Fruit fly (Drosophila melanogaster) whole organism, adult: ENCODE results near the gene Cpr62Ba.
A peak's percentile ranks its signal among the peaks of the same experiment; 100 is the strongest.

ENCODE experiments used
- CG11617 ChIP-seq: fragments of 200-800 bp; sonication (Bioruptor generic); optimal IDR thresholded peaks from 2 replicates; lab custom pipeline; 2017; ENCODE audit warnings: mild to moderate bottlenecking, missing biosample characterization, missing genetic modification reagents, missing genetic modification characterization
- CG12768 ChIP-seq: fragments of 200-800 bp; sonication (Bioruptor generic); optimal IDR thresholded peaks from 2 replicates; lab custom pipeline; 2017; ENCODE audit warnings: missing biosample characterization, missing genetic modification characterization, mild to moderate bottlenecking, moderate library complexity, missing genetic modification reagents
- CG14711 ChIP-seq: fragments of 200-800 bp; sonication (Bioruptor generic); optimal IDR thresholded peaks from 2 replicates; lab custom pipeline; 2018; ENCODE audit warnings: missing biosample characterization, mild to moderate bottlenecking, missing genetic modification characterization, moderate library complexity
- CG1620 ChIP-seq: fragments of 200-800 bp; sonication (Bioruptor generic); optimal IDR thresholded peaks from 2 replicates; lab custom pipeline; 2016; ENCODE audit warnings: missing biosample characterization, missing genetic modification characterization
- CG33017 ChIP-seq: fragments of 200-800 bp; sonication (Bioruptor generic); optimal IDR thresholded peaks from 2 replicates; lab custom pipeline; 2018; ENCODE audit warnings: missing biosample characterization, mild to moderate bottlenecking, missing genetic modification characterization, moderate library complexity
- CG5204 ChIP-seq: fragments of 200-800 bp; sonication (Bioruptor generic); optimal IDR thresholded peaks from 2 replicates; lab custom pipeline; 2016; ENCODE audit warnings: missing biosample characterization, missing genetic modification characterization
- CG7045 ChIP-seq: fragments of 200-800 bp; sonication (Bioruptor generic); optimal IDR thresholded peaks from 2 replicates; lab custom pipeline; 2017; ENCODE audit warnings: missing biosample characterization, mild to moderate bottlenecking, missing genetic modification characterization
- CG7101 ChIP-seq: fragments of 200-800 bp; sonication (Bioruptor generic); optimal IDR thresholded peaks from 2 replicates; lab custom pipeline; 2018; ENCODE audit warnings: missing biosample characterization, mild to moderate bottlenecking, missing genetic modification characterization, moderate library complexity
- Clk ChIP-seq: fragments of 200-800 bp; sonication (Bioruptor generic); optimal IDR thresholded peaks from 2 replicates; lab custom pipeline; 2017; ENCODE audit warnings: missing biosample characterization, missing genetic modification characterization
- Crg-1 ChIP-seq: fragments of 200-800 bp; sonication (Bioruptor generic); optimal IDR thresholded peaks from 2 replicates; lab custom pipeline; 2016; ENCODE audit warnings: missing biosample characterization, missing genetic modification characterization
- Hr96 ChIP-seq: fragments of 200-800 bp; sonication (Bioruptor generic); optimal IDR thresholded peaks from 2 replicates; lab custom pipeline; 2016; ENCODE audit warnings: missing biosample characterization, missing genetic modification characterization
- Mnt ChIP-seq: fragments of 200-800 bp; sonication (Bioruptor generic); optimal IDR thresholded peaks from 2 replicates; lab custom pipeline; 2016; ENCODE audit warnings: missing biosample characterization, mild to moderate bottlenecking, missing genetic modification characterization
- bab1 ChIP-seq: fragments of 200-800 bp; sonication (Bioruptor generic); optimal IDR thresholded peaks from 3 replicates; lab custom pipeline; 2019; ENCODE audit warnings: missing biosample characterization, mild to moderate bottlenecking, missing genetic modification characterization, moderate library complexity
- cic ChIP-seq: fragments of 200-800 bp; sonication (Bioruptor generic); optimal IDR thresholded peaks from 2 replicates; lab custom pipeline; 2017; ENCODE audit warnings: missing biosample characterization, mild to moderate bottlenecking, missing genetic modification characterization, moderate library complexity
- cnc ChIP-seq, 2 experiments: fragments of >200 bp; optimal IDR thresholded peaks; 2 replicates each; lab custom pipeline; 2017
- kay ChIP-seq: fragments of 200-800 bp; sonication (Bioruptor generic); peaks from one replicate; lab custom pipeline; 2016; ENCODE audit warnings: missing biosample characterization, missing genetic modification characterization, borderline replicate concordance
- ovo ChIP-seq: fragments of 200-800 bp; sonication (Bioruptor generic); optimal IDR thresholded peaks from 2 replicates; lab custom pipeline; 2016; ENCODE audit warnings: missing biosample characterization, missing genetic modification characterization
- pad ChIP-seq: fragments of 200-800 bp; sonication (Bioruptor generic); optimal IDR thresholded peaks from 3 replicates; lab custom pipeline; 2017; ENCODE audit warnings: missing biosample characterization, missing genetic modification characterization, mild to moderate bottlenecking, moderate library complexity, missing genetic modification reagents
- tj ChIP-seq: fragments of 200-800 bp; sonication (Bioruptor generic); optimal IDR thresholded peaks from 3 replicates; lab custom pipeline; 2017; ENCODE audit warnings: missing biosample characterization, mild to moderate bottlenecking, missing genetic modification characterization, moderate library complexity
- toe ChIP-seq: fragments of 200-800 bp; sonication (Bioruptor generic); optimal IDR thresholded peaks from 2 replicates; lab custom pipeline; 2016; ENCODE audit warnings: missing biosample characterization, missing genetic modification characterization

The Cpr62Ba gene

dm6 chr3L:1831753-1832268 lies at the start of gene Cpr62Ba:
Gene Cpr62Ba, minus strand, starts transcription at chr3L:1831783.
- TF ChIP-seq Clk (no peak), cic (GFP tag; lab: Kevin White, UChicago) (no peak), pad (no peak)

DNA sequence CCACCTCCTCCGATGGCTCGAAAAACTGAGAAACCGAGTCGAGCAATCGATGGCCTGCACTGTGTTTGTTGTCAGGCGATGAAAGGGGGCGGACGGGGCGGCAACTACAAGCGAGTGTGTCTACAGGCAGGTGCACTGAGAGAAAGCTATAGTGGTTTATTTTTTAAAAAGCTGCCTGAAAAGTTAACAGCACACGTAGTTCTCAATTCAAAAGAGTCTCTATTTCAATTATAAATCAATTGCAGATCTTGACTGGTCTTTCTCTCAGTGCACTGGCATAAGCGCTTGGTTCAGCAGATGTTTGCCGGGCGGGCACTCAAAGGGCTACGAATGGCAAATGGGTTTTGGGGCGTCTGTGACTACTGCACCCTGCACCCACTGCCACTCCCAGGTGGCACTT lies 49.1 kb upstream of the Cpr62Ba start:
- no peak for TF ChIP-seq ovo (GFP tag; lab: Kevin White, UChicago)
- peak; percentile 36 for TF ChIP-seq CG12768
- no peak for TF ChIP-seq cic (GFP tag; lab: Kevin White, UChicago)
- no peak for TF ChIP-seq cnc (optimal IDR thresholded peaks at IDR 0.05; lab: Kevin White, UChicago)
- no peak for TF ChIP-seq pad
- no peak for TF ChIP-seq CG1620 (GFP tag; lab: Kevin White, UChicago)
- TF ChIP-seq toe (GFP tag; lab: Kevin White, UChicago), result no peak
- TF ChIP-seq Clk, result peak; percentile 21
- no peak for TF ChIP-seq CG33017 (tag; lab: Kevin White, UChicago)
- TF ChIP-seq tj, result no peak
- no peak for TF ChIP-seq bab1 (GFP tag; lab: Kevin White, UChicago)
- TF ChIP-seq CG14711 (tag; lab: Kevin White, UChicago), result no peak
- TF ChIP-seq Crg-1 (GFP tag; lab: Kevin White, UChicago), result no peak
- peak; percentile 38 for TF ChIP-seq CG7045 (GFP tag; lab: Kevin White, UChicago)

DNA sequence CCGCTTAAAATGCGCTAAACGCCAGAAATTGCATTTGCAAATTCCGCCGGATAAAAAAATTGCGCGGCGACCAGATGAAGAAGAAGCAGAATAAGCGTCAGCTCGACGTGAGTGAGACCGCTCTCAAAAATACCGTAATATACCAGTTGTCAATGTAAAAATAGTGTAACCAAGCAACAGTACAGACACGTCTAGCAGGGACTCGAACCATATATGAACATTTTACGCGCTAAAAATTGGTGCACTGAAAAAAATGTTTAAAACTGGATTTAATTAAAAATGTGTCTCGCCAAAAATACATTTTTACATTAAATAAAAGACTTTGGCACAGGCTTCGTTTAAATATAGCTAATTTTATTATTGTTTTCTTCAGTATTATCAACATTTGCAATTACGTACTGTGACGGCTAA lies 44.6 kb upstream of the Cpr62Ba start, which contains the start of gene dre4:
Gene dre4, minus strand, starts transcription at position 98 of the 411 bp plus-strand sequence.
- TF ChIP-seq CG1620 (GFP tag; lab: Kevin White, UChicago) (no peak), CG12768 (no peak), toe (GFP tag; lab: Kevin White, UChicago) (no peak), Mnt (GFP tag; lab: Kevin White, UChicago) (peak; percentile 60), Clk (no peak), CG33017 (tag; lab: Kevin White, UChicago) (no peak), Hr96 (no peak), CG7045 (GFP tag; lab: Kevin White, UChicago) (peak; percentile 56), bab1 (GFP tag; lab: Kevin White, UChicago) (peak; percentile 63), CG14711 (tag; lab: Kevin White, UChicago) (peak; percentile 44), Crg-1 (GFP tag; lab: Kevin White, UChicago) (peak; percentile 31), CG5204 (GFP tag; lab: Kevin White, UChicago) (no peak), kay (no peak), ovo (GFP tag; lab: Kevin White, UChicago) (no peak), pad (no peak), cic (GFP tag; lab: Kevin White, UChicago) (no peak), cnc (optimal IDR thresholded peaks at IDR 0.05; lab: Kevin White, UChicago) (no peak), CG7101 (tag; lab: Kevin White, UChicago) (no peak), CG11617 (GFP tag; lab: Kevin White, UChicago) (peak; percentile 50), tj (no peak)

DNA sequence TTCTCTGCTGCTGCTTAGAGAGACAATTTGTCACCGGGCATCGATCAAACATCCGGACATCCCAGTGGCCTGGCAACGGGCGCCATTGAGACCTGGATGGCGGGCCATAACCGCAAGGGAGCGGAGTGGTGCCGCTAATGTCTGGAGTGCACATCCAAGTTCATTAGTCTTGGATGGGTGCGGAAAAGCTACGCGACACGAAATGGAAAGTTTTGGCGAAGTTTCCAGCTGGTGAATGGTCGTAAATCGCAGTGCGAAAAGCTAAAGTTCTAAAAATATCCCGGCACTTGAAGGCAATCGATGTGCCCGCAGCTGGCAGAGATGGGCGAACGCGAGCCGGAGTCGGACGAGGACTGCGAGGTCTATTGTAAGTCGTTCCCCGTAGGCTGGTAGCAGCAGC lies 38.1 kb upstream of the Cpr62Ba start, which contains the start of gene CG13924:
Gene CG13924, plus strand, starts transcription at position 301 of the 400 bp plus-strand sequence.
- TF ChIP-seq CG14711 (tag; lab: Kevin White, UChicago) (no peak), Hr96 (no peak)

DNA sequence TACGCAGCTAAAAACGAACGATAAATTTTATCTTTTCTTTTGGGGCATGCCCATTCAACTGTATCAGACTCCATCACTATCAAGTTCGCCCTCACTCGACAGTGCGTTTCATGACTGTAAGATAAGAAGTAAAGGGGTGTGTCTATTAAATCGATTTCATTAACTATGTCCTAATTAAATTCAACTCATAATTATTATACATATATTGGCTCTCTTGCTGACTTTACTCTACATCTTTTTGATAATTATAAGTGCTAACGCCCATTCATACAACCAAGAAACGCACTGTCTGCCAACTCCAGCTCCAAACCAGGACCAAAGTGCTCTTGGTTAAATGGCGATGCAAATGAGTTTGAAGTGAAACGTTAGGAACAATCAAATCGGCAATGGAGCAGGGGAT lies 37.3 kb upstream of the Cpr62Ba start:
- TF ChIP-seq bab1 (GFP tag; lab: Kevin White, UChicago) (peak; percentile 18), Crg-1 (GFP tag; lab: Kevin White, UChicago) (no peak)

DNA sequence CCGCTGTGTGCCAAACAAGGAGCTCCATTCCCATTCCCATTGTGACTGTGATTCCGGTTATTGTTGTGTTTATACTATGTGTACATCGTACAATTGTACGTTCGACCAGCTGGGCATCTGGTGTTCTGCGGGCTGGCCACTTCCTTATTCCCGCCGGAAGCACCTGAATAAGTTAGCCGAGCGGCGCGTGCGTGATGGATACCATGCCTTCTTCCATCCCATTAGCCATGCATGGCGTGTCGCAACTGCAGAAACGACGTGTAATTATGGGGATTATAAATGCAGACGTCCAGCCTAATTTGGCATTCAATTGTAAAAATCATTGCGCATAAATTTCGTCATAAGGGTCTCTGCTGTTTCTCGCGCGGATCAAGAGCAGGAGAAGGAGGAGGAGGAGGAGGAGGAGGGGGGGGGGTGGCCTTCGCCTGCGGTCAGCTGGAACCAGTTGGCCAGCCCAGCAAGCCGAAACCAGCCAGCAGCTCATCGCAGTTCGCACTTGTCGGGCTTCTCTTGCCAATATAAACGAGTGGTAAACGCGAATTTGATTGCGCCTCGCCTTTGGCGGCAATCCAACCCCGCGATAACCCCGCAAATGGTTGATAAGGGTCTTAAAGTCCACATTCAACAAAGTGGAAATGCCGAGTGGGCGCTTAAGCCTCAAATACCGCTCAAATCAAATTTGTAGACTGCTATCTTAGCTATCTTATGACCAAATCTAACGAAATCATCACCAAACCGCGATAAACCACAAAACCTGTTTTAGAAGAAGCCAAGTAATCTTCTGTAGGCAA lies 34.6 kb upstream of the Cpr62Ba start:
- TF ChIP-seq kay (no peak), Crg-1 (GFP tag; lab: Kevin White, UChicago) (no peak), tj (no peak), CG11617 (GFP tag; lab: Kevin White, UChicago) (no peak), Clk (no peak), CG7101 (tag; lab: Kevin White, UChicago) (no peak), Hr96 (no peak), Mnt (GFP tag; lab: Kevin White, UChicago) (no peak), CG1620 (GFP tag; lab: Kevin White, UChicago) (no peak), toe (GFP tag; lab: Kevin White, UChicago) (no peak), CG12768 (no peak), CG7045 (GFP tag; lab: Kevin White, UChicago) (no peak), CG33017 (tag; lab: Kevin White, UChicago) (no peak), ovo (GFP tag; lab: Kevin White, UChicago) (no peak), CG14711 (tag; lab: Kevin White, UChicago) (no peak), cic (GFP tag; lab: Kevin White, UChicago) (no peak), bab1 (GFP tag; lab: Kevin White, UChicago) (no peak), cnc (optimal IDR thresholded peaks at IDR 0.05; lab: Kevin White, UChicago) (no peak), pad (no peak)
